8 worm cellular contexts compared by ENCODE assay signal in genomic region chrII:9285171-9286025, ce11.
TF ChIP-seq lines count a peak whose summit lies in the region.

Gene mtrr-1 (plus strand): TSS chrII:9285975.

TF ChIP-seq in whole organism, L1 larva, 84 proteins besides CTCF, POLR2A, EP300 and RAD21 (continues in another document):
- peak; percentile 25 for TF ChIP-seq hlh-17 (GFP tag; optimal IDR thresholded peaks at IDR 0.05; lab: Kevin White, UChicago; ENCODE audit: borderline replicate concordance)
- peak; percentile 27; the same call in 1 of the 2 replicates for TF ChIP-seq grh-1 (GFP tag; IDR thresholded peaks at IDR 0.05; lab: Robert Waterston, UW)
- peak in 2 of 3 experiments; percentile 11 to 46 for TF ChIP-seq dpl-1 (GFP tag; optimal IDR thresholded peaks at IDR 0.05; lab: Kevin White, UChicago)
- TF ChIP-seq ama-1 (optimal IDR thresholded peaks at IDR 0.05; lab: Kevin White, UChicago): peak; percentile 59
- no peak for TF ChIP-seq ceh-82 (tag; optimal IDR thresholded peaks at IDR 0.05; lab: Kevin White, UChicago)
- peak; percentile 72 for TF ChIP-seq F16B12.6 (tag; optimal IDR thresholded peaks at IDR 0.05; lab: Kevin White, UChicago)
- TF ChIP-seq fkh-10 (GFP tag; optimal IDR thresholded peaks at IDR 0.05; lab: Kevin White, UChicago): peak; percentile 15
- TF ChIP-seq pag-3 (tag; optimal IDR thresholded peaks at IDR 0.05; lab: Kevin White, UChicago; ENCODE audit: borderline replicate concordance, insufficient read depth): no peak
- no peak for TF ChIP-seq nhr-12 (tag; optimal IDR thresholded peaks at IDR 0.05; lab: Kevin White, UChicago)
- peak; percentile 9 for TF ChIP-seq swsn-7 (tag; optimal IDR thresholded peaks at IDR 0.05; lab: Kevin White, UChicago)

TF ChIP-seq in whole organism, L2 larva, 48 proteins besides CTCF, POLR2A, EP300 and RAD21 (continues in another document):
- TF ChIP-seq crh-2 (tag; optimal IDR thresholded peaks at IDR 0.05; lab: Kevin White, UChicago) (peak; percentile 30), ztf-4 (tag; optimal IDR thresholded peaks at IDR 0.05; lab: Kevin White, UChicago) (peak; percentile 52), nhr-77 (tag; optimal IDR thresholded peaks at IDR 0.05; lab: Kevin White, UChicago) (no peak), alr-1 (tag; optimal IDR thresholded peaks at IDR 0.05; lab: Kevin White, UChicago) (no peak), ama-1 (optimal IDR thresholded peaks at IDR 0.05; lab: Kevin White, UChicago) (peak; percentile 58), sma-9 (GFP tag; optimal IDR thresholded peaks at IDR 0.05; lab: Kevin White, UChicago) (peak; percentile 53), sma-9 (tag; optimal IDR thresholded peaks at IDR 0.05; lab: Kevin White, UChicago) (no peak), nhr-25 (tag; optimal IDR thresholded peaks at IDR 0.05; lab: Kevin White, UChicago) (peak; percentile 3), ZK546.5 (tag; optimal IDR thresholded peaks at IDR 0.05; lab: Kevin White, UChicago) (no peak), lsy-2 (tag; optimal IDR thresholded peaks at IDR 0.05; lab: Kevin White, UChicago) (peak in 1 of 2 experiments; percentile 86), skn-1 (tag; optimal IDR thresholded peaks at IDR 0.05; lab: Kevin White, UChicago) (no peak), sem-4 (tag; optimal IDR thresholded peaks at IDR 0.05; lab: Kevin White, UChicago) (no peak)

TF ChIP-seq in whole organism, L3 larva, 47 proteins besides CTCF, POLR2A, EP300 and RAD21 (continues in another document):
- TF ChIP-seq elt-1 (tag; optimal IDR thresholded peaks at IDR 0.05; lab: Kevin White, UChicago) (no peak), zag-1 (tag; optimal IDR thresholded peaks at IDR 0.05; lab: Kevin White, UChicago) (no peak), fkh-2 (tag; optimal IDR thresholded peaks at IDR 0.05; lab: Kevin White, UChicago) (no peak), ceh-82 (tag; optimal IDR thresholded peaks at IDR 0.05; lab: Kevin White, UChicago) (no peak), ztf-4 (tag; optimal IDR thresholded peaks at IDR 0.05; lab: Kevin White, UChicago) (no peak), nhr-237 (tag; optimal IDR thresholded peaks at IDR 0.05; lab: Kevin White, UChicago) (no peak), sea-2 (GFP tag; optimal IDR thresholded peaks at IDR 0.05; lab: Kevin White, UChicago) (no peak), nhr-12 (tag; optimal IDR thresholded peaks at IDR 0.05; lab: Kevin White, UChicago) (no peak), egl-27 (tag; optimal IDR thresholded peaks at IDR 0.05; lab: Kevin White, UChicago) (no peak), nhr-67 (tag; optimal IDR thresholded peaks at IDR 0.05; lab: Kevin White, UChicago) (no peak), fkh-10 (GFP tag; optimal IDR thresholded peaks at IDR 0.05; lab: Kevin White, UChicago) (no peak), nhr-77 (tag; optimal IDR thresholded peaks at IDR 0.05; lab: Kevin White, UChicago) (no peak), pha-4 (tag; optimal IDR thresholded peaks at IDR 0.05; lab: Kevin White, UChicago) (no peak)

TF ChIP-seq in whole organism, L4 larva, 104 proteins besides CTCF, POLR2A, EP300 and RAD21 (continues in another document):
- peak in 1 of 2 experiments; percentile 15 for TF ChIP-seq unc-62 (GFP tag; optimal IDR thresholded peaks at IDR 0.05 in 1 of 2; lab: Kevin White, UChicago)
- TF ChIP-seq unc-62 (tag; optimal IDR thresholded peaks at IDR 0.05; lab: Kevin White, UChicago): no peak
- peak; percentile 43 for TF ChIP-seq duxl-1 (tag; optimal IDR thresholded peaks at IDR 0.05; lab: Kevin White, UChicago; ENCODE audit: poor library complexity)
- no peak for TF ChIP-seq ceh-28 (tag; optimal IDR thresholded peaks at IDR 0.05; lab: Kevin White, UChicago)
- TF ChIP-seq lsy-2 (tag; optimal IDR thresholded peaks at IDR 0.05; lab: Kevin White, UChicago): peak in 1 of 2 experiments; percentile 85
- TF ChIP-seq sdz-12 (GFP tag; optimal IDR thresholded peaks at IDR 0.05; lab: Kevin White, UChicago): no peak
- TF ChIP-seq aha-1 (tag; lab: Kevin White, UChicago): peak; percentile 61
- no peak for TF ChIP-seq fos-1 (tag; optimal IDR thresholded peaks at IDR 0.05; lab: Kevin White, UChicago)
- TF ChIP-seq mes-2 (tag; optimal IDR thresholded peaks at IDR 0.05; lab: Kevin White, UChicago; ENCODE audit: poor library complexity, severe bottlenecking): peak; percentile 39
- no peak for TF ChIP-seq hmg-1.1 (GFP tag; IDR thresholded peaks at IDR 0.05; lab: Robert Waterston, UW)
- no peak for TF ChIP-seq nhr-237 (tag; optimal IDR thresholded peaks at IDR 0.05; lab: Kevin White, UChicago)

TF ChIP-seq in whole organism, late embryonic, 69 proteins besides CTCF, POLR2A, EP300 and RAD21:
- TF ChIP-seq ama-1 (optimal IDR thresholded peaks at IDR 0.05; lab: Kevin White, UChicago) (peak; percentile 64), eyg-1 (tag; optimal IDR thresholded peaks at IDR 0.05; lab: Kevin White, UChicago) (no peak), K09A11.1 (tag; optimal IDR thresholded peaks at IDR 0.05; lab: Kevin White, UChicago; ENCODE audit: insufficient read depth) (no peak)

TF ChIP-seq in whole organism, midembryonic, 9 proteins besides CTCF, POLR2A, EP300 and RAD21:
- TF ChIP-seq med-1 (GFP tag; optimal IDR thresholded peaks at IDR 0.05; lab: Kevin White, UChicago; ENCODE audit: insufficient read depth): no peak
- peak; percentile 29; the same call in 1 of the 2 replicates for TF ChIP-seq flt-1 (GFP tag; IDR thresholded peaks at IDR 0.05; lab: Robert Waterston, UW)

TF ChIP-seq in whole organism, mixed stage, embryonic, 35 proteins besides CTCF, POLR2A, EP300 and RAD21:
- TF ChIP-seq ceh-83 (GFP tag; optimal IDR thresholded peaks at IDR 0.05; lab: Kevin White, UChicago): peak; percentile 30
- peak; percentile 20 for TF ChIP-seq elt-1 (tag; optimal IDR thresholded peaks at IDR 0.05; lab: Kevin White, UChicago; ENCODE audit: borderline replicate concordance, insufficient read depth)
- TF ChIP-seq lsy-2 (tag; optimal IDR thresholded peaks at IDR 0.05; lab: Kevin White, UChicago): peak; percentile 4
- no peak for TF ChIP-seq hlh-1 (tag; optimal IDR thresholded peaks at IDR 0.05; lab: Kevin White, UChicago)

TF ChIP-seq in whole organism, young adult, 124 proteins besides CTCF, POLR2A, EP300 and RAD21 (continues in another document):
- TF ChIP-seq him-1 (tag; optimal IDR thresholded peaks at IDR 0.05; lab: Kevin White, UChicago) (no peak), Y53F4B.3 (GFP tag; IDR thresholded peaks at IDR 0.05; lab: Robert Waterston, UW) (no peak), gei-17 (GFP tag; optimal IDR thresholded peaks at IDR 0.05; lab: Kevin White, UChicago) (no peak), unc-62 (GFP tag; optimal IDR thresholded peaks at IDR 0.05; lab: Kevin White, UChicago) (no peak), ama-1 (optimal IDR thresholded peaks at IDR 0.05; lab: Kevin White, UChicago) (peak; percentile 90), ama-1 (GFP tag; optimal IDR thresholded peaks at IDR 0.05; lab: Kevin White, UChicago) (peak in 1 of 2 experiments; percentile 21), tbx-9 (tag; optimal IDR thresholded peaks at IDR 0.05; lab: Kevin White, UChicago; ENCODE audit: borderline replicate concordance) (no peak), ztf-25 (GFP tag; IDR thresholded peaks at IDR 0.05; lab: Robert Waterston, UW) (no peak), zim-3 (tag; optimal IDR thresholded peaks at IDR 0.05; lab: Kevin White, UChicago) (no peak), tbp1 (GFP tag; optimal IDR thresholded peaks at IDR 0.05; lab: Kevin White, UChicago) (peak; percentile 18), rec-8 (tag; optimal IDR thresholded peaks at IDR 0.05; lab: Kevin White, UChicago) (no peak), snpc-3.4 (tag; optimal IDR thresholded peaks at IDR 0.05; lab: Kevin White, UChicago) (no peak), madf-3 (GFP tag; IDR thresholded peaks at IDR 0.05; lab: Robert Waterston, UW) (peak; percentile 57; the same call in 1 of the 2 replicates), pbrm-1 (GFP tag; IDR thresholded peaks at IDR 0.05; lab: Robert Waterston, UW) (no peak), mel-28 (tag; optimal IDR thresholded peaks at IDR 0.05; lab: Kevin White, UChicago; ENCODE audit: borderline replicate concordance) (peak; percentile 13), F52B5.7 (tag; optimal IDR thresholded peaks at IDR 0.05; lab: Kevin White, UChicago) (no peak), lir-1 (GFP tag; conservative IDR thresholded peaks at IDR 0.05; lab: Robert Waterston, UW) (peak; percentile 5; the same call in 1 of the 2 replicates), ekl-4 (GFP tag; IDR thresholded peaks at IDR 0.05; lab: Robert Waterston, UW) (0 out of 2 replicates have a peak, but pooled peaks have one; percentile 18), Y53G8AR.9 (GFP tag; conservative IDR thresholded peaks at IDR 0.05; lab: Robert Waterston, UW) (peak; percentile 47; the same call in 1 of the 2 replicates), madf-10 (tag; optimal IDR thresholded peaks at IDR 0.05; lab: Kevin White, UChicago) (no peak), aptf-2 (GFP tag; conservative IDR thresholded peaks at IDR 0.05; lab: Robert Waterston, UW) (no peak), xnd-1 (tag; optimal IDR thresholded peaks at IDR 0.05; lab: Kevin White, UChicago) (peak; percentile 62), let-526 (GFP tag; IDR thresholded peaks at IDR 0.05; lab: Robert Waterston, UW) (no peak), ztf-18 (tag; optimal IDR thresholded peaks at IDR 0.05; lab: Kevin White, UChicago) (no peak), Y79H2A.3 (GFP tag; conservative IDR thresholded peaks at IDR 0.05; lab: Robert Waterston, UW) (no peak), hmg-1.2 (GFP tag; IDR thresholded peaks at IDR 0.05; lab: Robert Waterston, UW) (no peak), egl-18 (GFP tag; IDR thresholded peaks at IDR 0.05; lab: Robert Waterston, UW) (no peak), F37B4.10 (GFP tag; IDR thresholded peaks at IDR 0.05; lab: Robert Waterston, UW) (no peak), unc-130 (GFP tag; optimal IDR thresholded peaks at IDR 0.05; lab: Kevin White, UChicago) (no peak), K12H6.12 (tag; optimal IDR thresholded peaks at IDR 0.05; lab: Kevin White, UChicago) (no peak), madf-8 (GFP tag; conservative IDR thresholded peaks at IDR 0.05; lab: Robert Waterston, UW) (peak; percentile 57), rpc-1 (optimal IDR thresholded peaks at IDR 0.05; lab: Kevin White, UChicago) (no peak), rpc-1 (tag; optimal IDR thresholded peaks at IDR 0.05; lab: Kevin White, UChicago) (no peak), C06A6.2 (GFP tag; conservative IDR thresholded peaks at IDR 0.05; lab: Robert Waterston, UW) (no peak), somi-1 (GFP tag; optimal IDR thresholded peaks at IDR 0.05; lab: Kevin White, UChicago) (no peak), dpff-1 (tag; optimal IDR thresholded peaks at IDR 0.05; lab: Kevin White, UChicago) (no peak), die-1 (tag; optimal IDR thresholded peaks at IDR 0.05; lab: Kevin White, UChicago) (no peak), lag-1 (GFP tag; IDR thresholded peaks at IDR 0.05; lab: Robert Waterston, UW) (no peak), nhr-27 (tag; optimal IDR thresholded peaks at IDR 0.05; lab: Kevin White, UChicago) (no peak), F10E7.11 (tag; optimal IDR thresholded peaks at IDR 0.05; lab: Kevin White, UChicago) (no peak), D2030.7 (GFP tag; IDR thresholded peaks at IDR 0.05; lab: Robert Waterston, UW) (peak; percentile 61)
